Worm (Caenorhabditis elegans) whole organism, L2 larva: Measurements from ENCODE around the gene F32D8.11.

Experiments used
- F13H6.1 ChIP-seq: sonication (generic microtip); optimal IDR thresholded peaks from 2 replicates; lab custom pipeline; 2016; ENCODE audit warnings: missing genetic modification characterization, missing compliant biosample characterization
- R02D3.7 ChIP-seq: fragments of 150-350 bp; optimal IDR thresholded peaks from 2 replicates; lab custom pipeline; 2014; ENCODE audit warnings: missing biosample characterization, missing genetic modification characterization
- Y55F3AM.14 ChIP-seq: fragments of 200-800 bp; sonication (Bioruptor generic); optimal IDR thresholded peaks from 2 replicates; lab custom pipeline; 2018; ENCODE audit warnings: mild to moderate bottlenecking, missing genetic modification characterization, missing compliant biosample characterization
- alr-1 ChIP-seq: fragments of 150-350 bp; optimal IDR thresholded peaks from 2 replicates; lab custom pipeline; 2014; ENCODE audit warnings: missing biosample characterization, missing genetic modification characterization
- aly-2 ChIP-seq: fragments of 150-350 bp; optimal IDR thresholded peaks from 2 replicates; lab custom pipeline; 2014; ENCODE audit warnings: missing biosample characterization, missing genetic modification characterization
- ama-1 ChIP-seq: fragments of 150-350 bp; optimal IDR thresholded peaks from 2 replicates; lab custom pipeline; 2018; ENCODE audit warnings: inconsistent platforms
- blmp-1 ChIP-seq: sonication (generic microtip); optimal IDR thresholded peaks from 2 replicates; lab custom pipeline; 2017; ENCODE audit warnings: missing genetic modification characterization, mild to moderate bottlenecking, missing compliant biosample characterization, antibody characterized with exemption, moderate library complexity; ENCODE audit not compliant: insufficient read depth
- ceh-16 ChIP-seq: fragments of 150-350 bp; optimal IDR thresholded peaks from 2 replicates; lab custom pipeline; 2014; ENCODE audit warnings: missing biosample characterization, missing genetic modification characterization
- crh-2 ChIP-seq: sonication (generic microtip); optimal IDR thresholded peaks from 2 replicates; lab custom pipeline; 2017; ENCODE audit warnings: missing biosample characterization, missing genetic modification characterization
- dmd-4 ChIP-seq: sonication (generic microtip); optimal IDR thresholded peaks from 2 replicates; lab custom pipeline; 2017; ENCODE audit warnings: missing biosample characterization, missing genetic modification characterization
- egl-27 ChIP-seq: sonication (generic microtip); optimal IDR thresholded peaks from 3 replicates; lab custom pipeline; 2017; ENCODE audit warnings: missing biosample characterization, missing genetic modification reagents, missing genetic modification characterization
- elt-1 ChIP-seq: fragments of 150-350 bp; optimal IDR thresholded peaks from 2 replicates; lab custom pipeline; 2014; ENCODE audit warnings: missing biosample characterization, missing genetic modification characterization
- elt-3 ChIP-seq: sonication (generic microtip); optimal IDR thresholded peaks from 2 replicates; lab custom pipeline; 2017; ENCODE audit warnings: missing biosample characterization, missing genetic modification characterization
- fos-1 ChIP-seq: fragments of 150-350 bp; optimal IDR thresholded peaks from 2 replicates; lab custom pipeline; 2014; ENCODE audit warnings: missing biosample characterization, missing genetic modification characterization
- lin-13 ChIP-seq: fragments of 150-350 bp; optimal IDR thresholded peaks from 2 replicates; lab custom pipeline; 2014; ENCODE audit warnings: missing biosample characterization, missing genetic modification reagents, missing genetic modification characterization
- lin-39 ChIP-seq: fragments of 150-350 bp; optimal IDR thresholded peaks from 2 replicates; lab custom pipeline; 2014; ENCODE audit warnings: missing biosample characterization, missing genetic modification reagents, missing genetic modification characterization
- mab-5 ChIP-seq: fragments of 150-350 bp; optimal IDR thresholded peaks from 2 replicates; lab custom pipeline; 2014; ENCODE audit warnings: missing biosample characterization, missing genetic modification characterization
- mbf-1 ChIP-seq: sonication (generic microtip); optimal IDR thresholded peaks from 2 replicates; lab custom pipeline; 2017; ENCODE audit warnings: missing biosample characterization, missing genetic modification characterization
- mdl-1 ChIP-seq, 2 experiments: fragments of 150-350 bp in 1 of 2; sonication (generic microtip) in 1 of 2; optimal IDR thresholded peaks; 2 replicates each; lab custom pipeline; 2017; ENCODE audit warnings: missing biosample characterization in 2 of 2, missing genetic modification characterization in 2 of 2
- nhr-10 ChIP-seq: sonication (generic microtip); optimal IDR thresholded peaks from 2 replicates; lab custom pipeline; 2017; ENCODE audit warnings: missing biosample characterization, missing genetic modification characterization
- nhr-11 ChIP-seq: fragments of 150-350 bp; optimal IDR thresholded peaks from 2 replicates; lab custom pipeline; 2014; ENCODE audit warnings: missing biosample characterization, missing genetic modification characterization
- nhr-12 ChIP-seq: fragments of 150-350 bp; optimal IDR thresholded peaks from 2 replicates; lab custom pipeline; 2014; ENCODE audit warnings: missing biosample characterization, missing genetic modification characterization
- nhr-129 ChIP-seq: fragments of 150-350 bp; optimal IDR thresholded peaks from 2 replicates; lab custom pipeline; 2014; ENCODE audit warnings: missing biosample characterization, missing genetic modification characterization
- nhr-23 ChIP-seq: fragments of 150-350 bp; optimal IDR thresholded peaks from 2 replicates; lab custom pipeline; 2014; ENCODE audit warnings: missing biosample characterization, missing genetic modification reagents, missing genetic modification characterization
- nhr-237 ChIP-seq: fragments of 150-350 bp; optimal IDR thresholded peaks from 2 replicates; lab custom pipeline; 2014; ENCODE audit warnings: missing biosample characterization, missing genetic modification characterization
- nhr-25 ChIP-seq: fragments of 150-350 bp; sonication (generic microtip); optimal IDR thresholded peaks from 3 replicates; lab custom pipeline; 2014; ENCODE audit warnings: missing biosample characterization, missing genetic modification characterization
- sem-4 ChIP-seq: fragments of 150-350 bp; optimal IDR thresholded peaks from 2 replicates; lab custom pipeline; 2014; ENCODE audit warnings: missing biosample characterization, missing genetic modification reagents, missing genetic modification characterization
- skn-1 ChIP-seq: sonication (generic microtip); optimal IDR thresholded peaks from 2 replicates; lab custom pipeline; 2017; ENCODE audit warnings: missing biosample characterization, missing genetic modification characterization
- sma-3 ChIP-seq: sonication (generic microtip); optimal IDR thresholded peaks from 2 replicates; lab custom pipeline; 2016; ENCODE audit warnings: missing genetic modification reagents, missing genetic modification characterization, missing compliant biosample characterization
- sma-9 ChIP-seq, 2 experiments: fragments of 150-350 bp in 1 of 2; sonication (generic microtip) in 1 of 2; optimal IDR thresholded peaks; 2 replicates each; lab custom pipeline; 2014 to 2016; ENCODE audit warnings: missing genetic modification characterization in 2 of 2, mild to moderate bottlenecking in 1 of 2, missing biosample characterization in 1 of 2, missing compliant biosample characterization in 1 of 2, missing genetic modification reagents in 1 of 2, moderate library complexity in 1 of 2
- snpc-4 ChIP-seq: fragments of 150-350 bp; optimal IDR thresholded peaks from 2 replicates; lab custom pipeline; 2014; ENCODE audit warnings: missing biosample characterization, missing genetic modification characterization
- zag-1 ChIP-seq: fragments of 150-350 bp; optimal IDR thresholded peaks from 2 replicates; lab custom pipeline; 2014; ENCODE audit warnings: missing biosample characterization, missing genetic modification characterization
- ztf-11 ChIP-seq: sonication (generic microtip); optimal IDR thresholded peaks from 2 replicates; lab custom pipeline; 2017; ENCODE audit warnings: missing biosample characterization, missing genetic modification characterization
- ztf-4 ChIP-seq: fragments of 150-350 bp; optimal IDR thresholded peaks from 2 replicates; lab custom pipeline; 2014; ENCODE audit warnings: missing biosample characterization, missing genetic modification characterization

The F32D8.11 gene

ce11 chrV:10904795-10905194 is 15.9 kb upstream of the F32D8.11 start (continued):
- no peak for TF ChIP-seq elt-1
- no peak for TF ChIP-seq ceh-16 (tag; lab: Kevin White, UChicago)
- TF ChIP-seq ama-1 = no peak
- no peak for TF ChIP-seq mab-5
- peak; percentile 41 for TF ChIP-seq zag-1
- TF ChIP-seq nhr-12 (tag; lab: Kevin White, UChicago) = no peak
- TF ChIP-seq elt-3 (tag; lab: Kevin White, UChicago) = no peak
- no peak for TF ChIP-seq skn-1 (tag; lab: Kevin White, UChicago)
- TF ChIP-seq lin-39 = no peak
- no peak for TF ChIP-seq nhr-11 (tag; lab: Kevin White, UChicago)
- no peak for TF ChIP-seq aly-2 (tag; lab: Kevin White, UChicago)
- TF ChIP-seq alr-1 (tag; lab: Kevin White, UChicago) = no peak

ce11 chrV:10903748-10904147 is 14.8 kb upstream of the F32D8.11 start, which contains the start of gene F32D8.15:
Gene F32D8.15 (plus strand): TSS chrV:10904048.
- TF ChIP-seq sma-9 (GFP tag; optimal IDR thresholded peaks at IDR 0.05; lab: Kevin White, UChicago) (no peak), sma-9 (tag; optimal IDR thresholded peaks at IDR 0.05; lab: Kevin White, UChicago) (no peak), crh-2 (tag; lab: Kevin White, UChicago) (no peak), elt-3 (tag; lab: Kevin White, UChicago) (no peak), nhr-237 (tag; lab: Kevin White, UChicago) (no peak), dmd-4 (tag; lab: Kevin White, UChicago) (no peak), ama-1 (no peak), egl-27 (tag; lab: Kevin White, UChicago) (no peak), nhr-23 (tag; lab: Kevin White, UChicago) (no peak), aly-2 (tag; lab: Kevin White, UChicago) (no peak), R02D3.7 (tag; lab: Kevin White, UChicago) (no peak), Y55F3AM.14 (GFP tag; lab: Kevin White, UChicago) (no peak), ztf-11 (tag; lab: Kevin White, UChicago) (no peak), zag-1 (no peak)

ce11 chrV:10902682-10903081 is 13.7 kb upstream of the F32D8.11 start, which contains the start of gene F32D8.8:
Gene F32D8.8 (minus strand): TSS chrV:10902782.
- TF ChIP-seq F13H6.1 (tag; lab: Kevin White, UChicago) = no peak
- no peak for TF ChIP-seq ztf-4 (tag; lab: Kevin White, UChicago)
- TF ChIP-seq mbf-1 = no peak
- TF ChIP-seq dmd-4 (tag; lab: Kevin White, UChicago) = no peak
- TF ChIP-seq nhr-25 (tag; lab: Kevin White, UChicago) = no peak
- no peak for TF ChIP-seq R02D3.7 (tag; lab: Kevin White, UChicago)
- TF ChIP-seq sem-4 = no peak
- TF ChIP-seq blmp-1 (tag; lab: Kevin White, UChicago) = no peak
- TF ChIP-seq nhr-129 (tag; lab: Kevin White, UChicago) = no peak
- TF ChIP-seq alr-1 (tag; lab: Kevin White, UChicago) = no peak
- TF ChIP-seq sma-3 (GFP tag; lab: Kevin White, UChicago) = no peak
- TF ChIP-seq Y55F3AM.14 (GFP tag; lab: Kevin White, UChicago) = no peak
- no peak for TF ChIP-seq nhr-10
- TF ChIP-seq lin-13 (GFP tag; lab: Kevin White, UChicago) = no peak
- TF ChIP-seq snpc-4 (tag; lab: Kevin White, UChicago) = no peak

- TF ChIP-seq R02D3.7 (tag; lab: Kevin White, UChicago) (no peak), fos-1 (tag; lab: Kevin White, UChicago) (peak; percentile 37)
Observed at ce11 chrV:10901125-10901524, 12.2 kb upstream of the F32D8.11 start, which contains the start of gene spp-16. Gene spp-16 (minus strand): TSS chrV:10901303.

ce11 chrV:10898629-10899028 is 9.7 kb upstream of the F32D8.11 start:
- TF ChIP-seq ceh-16 (tag; lab: Kevin White, UChicago) (peak; percentile 24), alr-1 (tag; lab: Kevin White, UChicago) (no peak), R02D3.7 (tag; lab: Kevin White, UChicago) (no peak), mdl-1 (tag; optimal IDR thresholded peaks at IDR 0.05; lab: Kevin White, UChicago) (no peak), mab-5 (no peak), nhr-25 (tag; lab: Kevin White, UChicago) (peak; percentile 34)
